Fruit fly (Drosophila melanogaster) whole organism, embryonic: ENCODE data around the gene CG5246.

Experiments used
- Asciz ChIP-seq: fragments of 200-800 bp; sonication (Bioruptor generic); optimal IDR thresholded peaks from 2 replicates; lab custom pipeline; 2017; ENCODE audit warnings: missing biosample characterization, mild to moderate bottlenecking, missing genetic modification characterization, missing genetic modification reagents
- CG10274 ChIP-seq: fragments of 200-800 bp; sonication (Bioruptor generic); optimal IDR thresholded peaks from 3 replicates; lab custom pipeline; 2017; ENCODE audit warnings: missing biosample characterization, mild to moderate bottlenecking, missing genetic modification characterization
- CG10979 ChIP-seq: fragments of 200-800 bp; sonication (Bioruptor generic); optimal IDR thresholded peaks from 2 replicates; lab custom pipeline; 2018; ENCODE audit warnings: missing biosample characterization, mild to moderate bottlenecking, missing genetic modification characterization, moderate library complexity
- CG11560 ChIP-seq: fragments of 200-800 bp; sonication (Bioruptor generic); IDR thresholded peaks from 3 replicates; pipeline ENCODE4 v1.3.6; 2022; ENCODE audit warnings: missing biosample characterization, missing genetic modification characterization
- CG12659 ChIP-seq: fragments of 200-800 bp; sonication (Bioruptor generic); optimal IDR thresholded peaks from 3 replicates; lab custom pipeline; 2017; ENCODE audit warnings: mild to moderate bottlenecking, missing biosample characterization, missing genetic modification reagents, missing genetic modification characterization
- CG15514 ChIP-seq: fragments of 200-800 bp; sonication (Bioruptor generic); optimal IDR thresholded peaks from 3 replicates; lab custom pipeline; 2017; ENCODE audit warnings: missing biosample characterization, missing genetic modification characterization, mild to moderate bottlenecking, moderate library complexity, missing genetic modification reagents
- CG15601 ChIP-seq: fragments of 200-800 bp; sonication (Bioruptor generic); optimal IDR thresholded peaks from 3 replicates; lab custom pipeline; 2019; ENCODE audit warnings: missing biosample characterization, mild to moderate bottlenecking, missing genetic modification characterization, moderate library complexity
- CG1602 ChIP-seq: fragments of 200-800 bp; sonication (Bioruptor generic); optimal IDR thresholded peaks from 3 replicates; lab custom pipeline; 2016; ENCODE audit warnings: missing biosample characterization, missing genetic modification characterization
- CG17186 ChIP-seq: fragments of 200-800 bp; sonication (Bioruptor generic); optimal IDR thresholded peaks from 3 replicates; lab custom pipeline; 2017; ENCODE audit warnings: missing biosample characterization, missing genetic modification reagents, missing genetic modification characterization
- CG2202 ChIP-seq: fragments of 200-800 bp; sonication (Bioruptor generic); optimal IDR thresholded peaks from 2 replicates; lab custom pipeline; 2018; ENCODE audit warnings: missing biosample characterization, mild to moderate bottlenecking, missing genetic modification characterization
- CG30020 ChIP-seq: fragments of 200-800 bp; optimal IDR thresholded peaks from 2 replicates; lab custom pipeline; 2019; ENCODE audit warnings: missing biosample characterization, mild to moderate bottlenecking, missing genetic modification characterization, moderate library complexity
- CG32532 ChIP-seq: fragments of 200-800 bp; sonication (Bioruptor generic); IDR thresholded peaks from 2 replicates; pipeline ENCODE4 v1.3.6; 2022; ENCODE audit warnings: missing biosample characterization, missing genetic modification characterization
- CG3726 ChIP-seq: fragments of 200-800 bp; sonication (Bioruptor generic); IDR thresholded peaks from 3 replicates; pipeline ENCODE4, ENCODE4 v1.3.6; 2022; ENCODE audit warnings: missing biosample characterization, missing genetic modification characterization
- CG3847 ChIP-seq: fragments of 200-800 bp; sonication (Bioruptor generic); IDR thresholded peaks from 2 replicates; pipeline ENCODE4 v1.3.6; 2022; ENCODE audit warnings: missing biosample characterization, missing genetic modification characterization
- CG4282 ChIP-seq: fragments of 200-800 bp; sonication (Bioruptor generic); optimal IDR thresholded peaks from 2 replicates; lab custom pipeline; 2016; ENCODE audit warnings: missing biosample characterization, missing genetic modification characterization
- CG6791 ChIP-seq: fragments of 200-800 bp; sonication (Bioruptor generic); IDR thresholded peaks from 3 replicates; pipeline ENCODE4 v1.3.6; 2022; ENCODE audit warnings: missing biosample characterization, missing genetic modification characterization; ENCODE audit not compliant: partially characterized antibody
- CG7556 ChIP-seq: fragments of 200-800 bp; sonication (Bioruptor generic); optimal IDR thresholded peaks from 2 replicates; lab custom pipeline; 2017; ENCODE audit warnings: missing biosample characterization, mild to moderate bottlenecking, missing genetic modification characterization
- CG9817 ChIP-seq: fragments of 200-800 bp; sonication (Bioruptor generic); optimal IDR thresholded peaks from 2 replicates; lab custom pipeline; 2018; ENCODE audit warnings: missing biosample characterization, mild to moderate bottlenecking, missing genetic modification characterization, moderate library complexity
- D ChIP-seq, 2 experiments: fragments of 200-800 bp in 1 of 2; fragments of >200 bp in 1 of 2; sonication (Bioruptor generic) in 1 of 2; optimal IDR thresholded peaks; 2 replicates in 1 of 2; 3 replicates in 1 of 2; lab custom pipeline; 2017; ENCODE audit warnings: mild to moderate bottlenecking in 1 of 2, missing biosample characterization in 1 of 2, missing genetic modification characterization in 1 of 2, missing genetic modification reagents in 1 of 2
- Fer1 ChIP-seq: fragments of 200-800 bp; sonication (Bioruptor generic); optimal IDR thresholded peaks from 2 replicates; lab custom pipeline; 2017; ENCODE audit warnings: missing biosample characterization, mild to moderate bottlenecking, missing genetic modification characterization
- Optix ChIP-seq: fragments of 200-800 bp; sonication (Bioruptor generic); IDR thresholded peaks from 3 replicates; pipeline ENCODE4 v1.3.6; 2022; ENCODE audit warnings: missing biosample characterization, missing genetic modification characterization
- Pdp1 ChIP-seq, 2 experiments: fragments of 200-800 bp; sonication (Bioruptor generic); optimal IDR thresholded peaks; 3 replicates each; lab custom pipeline; 2016; ENCODE audit warnings: missing biosample characterization in 2 of 2, missing genetic modification characterization in 2 of 2, mild to moderate bottlenecking in 1 of 2, moderate library complexity in 1 of 2
- Taf1 ChIP-seq: fragments of 200-800 bp; sonication (Bioruptor generic); IDR thresholded peaks from 2 replicates; pipeline ENCODE4 v1.3.6; 2022; ENCODE audit warnings: missing biosample characterization, missing genetic modification characterization
- Xrp1 ChIP-seq: fragments of 200-800 bp; sonication (Bioruptor generic); IDR thresholded peaks from 2 replicates; pipeline ENCODE4 v1.3.6; 2022; ENCODE audit warnings: missing biosample characterization, missing genetic modification characterization
- ab ChIP-seq: fragments of 200-800 bp; sonication (Bioruptor generic); optimal IDR thresholded peaks from 2 replicates; lab custom pipeline; 2016; ENCODE audit warnings: missing biosample characterization, missing genetic modification characterization
- ap ChIP-seq: fragments of 200-800 bp; sonication (Bioruptor generic); IDR thresholded peaks from 2 replicates; pipeline ENCODE4 v1.3.6; 2022; ENCODE audit warnings: missing biosample characterization, missing genetic modification characterization
- btn ChIP-seq: fragments of 200-800 bp; sonication (Bioruptor generic); optimal IDR thresholded peaks from 2 replicates; lab custom pipeline; 2016; ENCODE audit warnings: missing biosample characterization, missing genetic modification characterization
- ci ChIP-seq: fragments of 200-800 bp; sonication (Bioruptor generic); IDR thresholded peaks from 3 replicates; pipeline ENCODE4 v1.3.6; 2022; ENCODE audit warnings: missing biosample characterization, missing genetic modification characterization
- dimm ChIP-seq: fragments of 200-800 bp; sonication (Bioruptor generic); IDR thresholded peaks from 2 replicates; pipeline ENCODE4 v1.3.6; 2022; ENCODE audit warnings: missing biosample characterization, missing genetic modification characterization
- dm ChIP-seq: fragments of 200-800 bp; sonication (Bioruptor generic); optimal IDR thresholded peaks from 3 replicates; lab custom pipeline; 2016; ENCODE audit warnings: missing biosample characterization, missing genetic modification characterization
- fd102C ChIP-seq: fragments of 200-800 bp; sonication (Bioruptor generic); optimal IDR thresholded peaks from 2 replicates; lab custom pipeline; 2018; ENCODE audit warnings: missing biosample characterization, mild to moderate bottlenecking, missing genetic modification characterization, moderate library complexity
- grn ChIP-seq: fragments of 200-800 bp; sonication (Bioruptor generic); optimal IDR thresholded peaks from 3 replicates; lab custom pipeline; 2017; ENCODE audit warnings: missing biosample characterization, missing genetic modification characterization
- gro ChIP-seq: fragments of 200-800 bp; sonication (Bioruptor generic); optimal IDR thresholded peaks from 2 replicates; lab custom pipeline; 2016; ENCODE audit warnings: missing biosample characterization, missing genetic modification characterization
- ind ChIP-seq: fragments of 200-800 bp; sonication (Bioruptor generic); optimal IDR thresholded peaks from 3 replicates; lab custom pipeline; 2016; ENCODE audit warnings: missing biosample characterization, missing genetic modification characterization
- lbe ChIP-seq: fragments of 200-800 bp; sonication (Bioruptor generic); optimal IDR thresholded peaks from 2 replicates; lab custom pipeline; 2016; ENCODE audit warnings: missing biosample characterization, mild to moderate bottlenecking, missing genetic modification characterization
- maf-S ChIP-seq: fragments of 200-800 bp; sonication (Bioruptor generic); optimal IDR thresholded peaks from 2 replicates; lab custom pipeline; 2016; ENCODE audit warnings: missing biosample characterization, missing genetic modification characterization
- nom ChIP-seq: fragments of 200-800 bp; sonication (Bioruptor generic); optimal IDR thresholded peaks from 2 replicates; lab custom pipeline; 2017; ENCODE audit warnings: missing biosample characterization, missing genetic modification characterization, mild to moderate bottlenecking, moderate library complexity, missing genetic modification reagents
- sens ChIP-seq: fragments of 200-800 bp; sonication (Bioruptor generic); peaks from one replicate; lab custom pipeline; 2016; ENCODE audit warnings: missing biosample characterization, missing genetic modification characterization
- seq ChIP-seq: fragments of 200-800 bp; sonication (Bioruptor generic); IDR thresholded peaks from 2 replicates; pipeline ENCODE4 v1.3.6; 2022; ENCODE audit warnings: missing biosample characterization, missing genetic modification characterization
- slbo ChIP-seq: fragments of 200-800 bp; sonication (Bioruptor generic); IDR thresholded peaks from 2 replicates; pipeline ENCODE4 v1.3.6; 2022; ENCODE audit warnings: missing biosample characterization, missing genetic modification characterization
- tna ChIP-seq: fragments of 200-800 bp; sonication (Bioruptor generic); IDR thresholded peaks from 2 replicates; pipeline ENCODE4 v1.3.6; 2022; ENCODE audit warnings: missing biosample characterization, missing genetic modification characterization; ENCODE audit not compliant: partially characterized antibody
- wdn ChIP-seq: fragments of 200-800 bp; sonication (Bioruptor generic); IDR thresholded peaks from 2 replicates; pipeline ENCODE4 v1.3.6; 2022; ENCODE audit warnings: missing biosample characterization, missing genetic modification characterization
- wor ChIP-seq: fragments of 200-800 bp; sonication (Bioruptor generic); IDR thresholded peaks from 2 replicates; pipeline ENCODE4 v1.3.6; 2022; ENCODE audit warnings: missing biosample characterization, missing genetic modification characterization

CG5246 gene

DNA sequence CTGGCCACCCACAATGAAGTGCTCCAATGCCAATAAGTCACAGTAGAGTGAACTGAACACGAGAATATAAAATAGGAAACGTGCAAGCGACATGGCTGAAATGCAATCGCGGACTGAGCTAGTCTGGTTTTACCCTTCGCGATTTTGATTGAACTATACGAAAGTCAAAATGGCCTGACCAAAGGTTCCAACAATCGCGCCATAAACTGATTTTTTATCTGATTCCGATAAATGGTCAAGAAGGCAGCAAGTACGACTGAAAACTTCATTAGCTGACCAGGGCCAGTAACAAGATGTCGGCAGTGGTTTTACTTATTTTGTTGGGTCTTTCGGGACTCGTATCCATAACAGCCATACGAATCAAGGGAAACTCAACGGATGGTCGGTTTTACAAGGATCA is 9.1 kb upstream of the CG5246 start, which contains the start of the genes CG17477 and CG31269:
Gene CG17477 (minus strand): TSS at position 101 of the 400 bp plus-strand sequence.
Gene CG31269 (plus strand): TSS at position 289 of the 400 bp plus-strand sequence.
- TF ChIP-seq CG12659 (GFP tag; lab: Kevin White, UChicago) (no peak), ap (no peak), slbo (GFP tag; lab: Robert Waterston, UW) (no peak), Fer1 (no peak), D (optimal IDR thresholded peaks at IDR 0.05; lab: Kevin White, UChicago) (no peak), D (GFP tag; optimal IDR thresholded peaks at IDR 0.05; lab: Kevin White, UChicago) (no peak), Asciz (GFP tag; lab: Kevin White, UChicago) (no peak), CG11560 (tag; lab: Robert Waterston, UW) (no peak), Pdp1 (GFP tag; optimal IDR thresholded peaks at IDR 0.05; lab: Kevin White, UChicago) (no peak), nom (GFP tag; lab: Kevin White, UChicago) (no peak), ci (no peak), CG3847 (GFP tag; lab: Robert Waterston, UW) (no peak), grn (GFP tag; lab: Kevin White, UChicago) (no peak), sens (GFP tag; lab: Kevin White, UChicago) (no peak), CG6791 (GFP tag; lab: Robert Waterston, UW) (no peak), Taf1 (GFP tag; lab: Robert Waterston, UW) (no peak), dimm (GFP tag; lab: Robert Waterston, UW) (no peak), CG9817 (tag; lab: Kevin White, UChicago) (no peak), Xrp1 (GFP tag; lab: Robert Waterston, UW) (no peak)

DNA sequence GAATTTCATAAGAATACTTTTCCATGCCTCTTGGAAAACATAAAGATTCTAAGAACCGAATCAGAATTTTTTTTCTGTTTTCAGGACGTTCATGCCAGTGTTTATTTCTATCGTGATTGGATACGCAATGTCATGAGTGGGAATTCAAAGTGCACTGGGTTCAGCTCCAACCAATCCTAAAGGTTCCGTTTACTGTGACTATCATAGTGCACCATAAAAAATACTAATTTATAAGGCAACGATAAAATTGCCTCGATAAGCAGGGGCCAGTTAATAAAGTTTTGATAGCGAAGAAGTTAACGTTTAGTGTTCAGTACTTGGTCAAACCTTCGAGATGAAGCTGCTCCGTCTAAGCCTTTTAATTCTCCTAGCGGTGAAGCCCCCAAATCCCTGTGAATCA is 8.0 kb upstream of the CG5246 start, which contains the start of gene CG31265:
Gene CG31265 (plus strand): TSS at position 301 of the 400 bp plus-strand sequence.
- no peak for TF ChIP-seq CG3726 (GFP tag; lab: Robert Waterston, UW)
- TF ChIP-seq CG30020: no peak
- TF ChIP-seq CG2202 (tag; lab: Kevin White, UChicago): no peak
- TF ChIP-seq CG10979 (tag; lab: Kevin White, UChicago): no peak
- no peak for TF ChIP-seq CG7556 (GFP tag; lab: Kevin White, UChicago)
- TF ChIP-seq lbe (GFP tag; lab: Kevin White, UChicago): no peak
- TF ChIP-seq wor (GFP tag; lab: Robert Waterston, UW): no peak
- no peak for TF ChIP-seq ind (GFP tag; lab: Kevin White, UChicago)
- TF ChIP-seq gro (GFP tag; lab: Kevin White, UChicago): no peak
- TF ChIP-seq CG4282 (GFP tag; lab: Kevin White, UChicago): no peak
- TF ChIP-seq dm (GFP tag; lab: Kevin White, UChicago): no peak
- no peak for TF ChIP-seq wdn (GFP tag; lab: Robert Waterston, UW)
- TF ChIP-seq ab (GFP tag; lab: Kevin White, UChicago): no peak
- no peak for TF ChIP-seq btn (GFP tag; lab: Kevin White, UChicago)
- TF ChIP-seq CG10274 (GFP tag; lab: Kevin White, UChicago): no peak
- no peak for TF ChIP-seq Optix (GFP tag; lab: Robert Waterston, UW)
- TF ChIP-seq seq: no peak
- no peak for TF ChIP-seq tna (GFP tag; lab: Robert Waterston, UW)
- no peak for TF ChIP-seq CG17186 (GFP tag; lab: Kevin White, UChicago)

DNA sequence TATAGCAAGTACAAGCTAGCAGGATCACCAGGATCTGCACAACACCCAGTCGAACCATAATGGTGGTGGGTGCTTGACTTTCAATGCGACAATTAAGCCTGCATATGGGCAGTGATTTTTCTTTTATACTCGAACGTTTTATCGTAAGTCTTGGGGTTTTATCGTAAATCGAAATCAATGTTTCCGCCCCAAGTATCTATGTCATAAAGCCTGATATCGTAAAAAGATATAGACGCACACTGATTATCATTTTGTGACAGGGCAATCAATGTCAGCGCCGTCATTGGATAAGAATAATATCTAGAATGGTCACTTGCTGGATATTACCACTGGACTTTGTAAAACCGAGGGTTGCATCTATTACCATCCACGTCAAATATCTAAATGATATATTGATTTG is 5.6 kb upstream of the CG5246 start, which contains the start of gene CG17475:
Gene CG17475 (minus strand): TSS at position 101 of the 400 bp plus-strand sequence.
- TF ChIP-seq CG15601 (no peak), CG1602 (GFP tag; lab: Kevin White, UChicago) (no peak), fd102C (GFP tag; lab: Kevin White, UChicago) (no peak), maf-S (GFP tag; lab: Kevin White, UChicago) (no peak), CG15514 (GFP tag; lab: Kevin White, UChicago) (no peak), CG32532 (GFP tag; lab: Robert Waterston, UW) (no peak)
